Worm (Caenorhabditis elegans) whole organism, midembryonic: ENCODE data around the gene rnp-7.

Experiments used
- T22C8.4 ChIP-seq: fragments of 200-800 bp; sonication (Bioruptor generic); IDR thresholded peaks from 2 replicates; pipeline ENCODE4 v1.3.6; 2022; ENCODE audit warnings: missing genetic modification characterization, missing compliant biosample characterization
- flt-1 ChIP-seq: fragments of 200-800 bp; sonication (Bioruptor generic); IDR thresholded peaks from 2 replicates; pipeline ENCODE4 v1.3.6; 2022; ENCODE audit warnings: missing genetic modification characterization, missing compliant biosample characterization
- klf-2 ChIP-seq: fragments of 200-800 bp; sonication (Bioruptor generic); conservative IDR thresholded peaks from 2 replicates; pipeline ENCODE4 v1.3.6; 2022; ENCODE audit warnings: missing genetic modification reagents, missing genetic modification characterization, missing compliant biosample characterization
- ref-1 ChIP-seq: fragments of 200-800 bp; sonication (Bioruptor generic); conservative IDR thresholded peaks from 2 replicates; pipeline ENCODE4 v1.3.6; 2022; ENCODE audit warnings: missing genetic modification reagents, missing genetic modification characterization, missing compliant biosample characterization
- ztf-23 ChIP-seq: fragments of 200-800 bp; sonication (Bioruptor generic); IDR thresholded peaks from 2 replicates; pipeline ENCODE4 v1.3.6; 2022; ENCODE audit warnings: missing genetic modification reagents, missing genetic modification characterization, missing compliant biosample characterization

- no peak for TF ChIP-seq T22C8.4 (GFP tag; lab: Robert Waterston, UW)
- no peak for TF ChIP-seq ref-1
- no peak for TF ChIP-seq klf-2 (GFP tag; lab: Robert Waterston, UW)
- no peak for TF ChIP-seq flt-1 (GFP tag; lab: Robert Waterston, UW)
- TF ChIP-seq ztf-23 (GFP tag; lab: Robert Waterston, UW): no peak
Observed at ce11 chrIII:7197973-7198372, 37.0 kb upstream of the rnp-7 start, which contains the start of gene exos-9.
